Worm (Caenorhabditis elegans) whole organism, early embryonic: ENCODE results near the gene clec-2.
"Not testable (repeated sequence)": the region's sequence is repeated elsewhere in the genome, so short reads cannot be mapped to it uniquely, and the experiment has no call there.

Experiments used
- B0310.2 ChIP-seq: sonication (generic microtip); optimal IDR thresholded peaks from 2 replicates; lab custom pipeline; 2016; ENCODE audit warnings: mild to moderate bottlenecking, missing genetic modification characterization, missing compliant biosample characterization
- F13C5.2 ChIP-seq: sonication (generic microtip); optimal IDR thresholded peaks from 2 replicates; lab custom pipeline; 2017; ENCODE audit warnings: mild to moderate bottlenecking, missing genetic modification characterization, inconsistent platforms, missing compliant biosample characterization
- aly-1 ChIP-seq: sonication (generic microtip); optimal IDR thresholded peaks from 2 replicates; lab custom pipeline; 2016; ENCODE audit warnings: missing genetic modification characterization, missing compliant biosample characterization
- ama-1 ChIP-seq: fragments of 150-350 bp; optimal IDR thresholded peaks from 2 replicates; lab custom pipeline; 2014
- ceh-13 ChIP-seq: fragments of 200-800 bp; sonication (Bioruptor generic); optimal IDR thresholded peaks from 2 replicates; lab custom pipeline; 2018; ENCODE audit warnings: mild to moderate bottlenecking, missing genetic modification characterization, missing compliant biosample characterization
- ceh-36 ChIP-seq: sonication (generic microtip); optimal IDR thresholded peaks from 2 replicates; lab custom pipeline; 2016; ENCODE audit warnings: missing genetic modification characterization, inconsistent platforms, missing compliant biosample characterization
- ets-7 ChIP-seq: sonication (generic microtip); optimal IDR thresholded peaks from 2 replicates; lab custom pipeline; 2016; ENCODE audit warnings: missing genotype, missing genetic modification characterization, missing compliant biosample characterization
- flt-1 ChIP-seq: fragments of 200-800 bp; sonication (Bioruptor generic); IDR thresholded peaks from 2 replicates; pipeline ENCODE4 v1.3.6; 2022; ENCODE audit warnings: missing genetic modification characterization, missing compliant biosample characterization
- hmbx-1 ChIP-seq: sonication (generic microtip); optimal IDR thresholded peaks from 2 replicates; lab custom pipeline; 2016; ENCODE audit warnings: mild to moderate bottlenecking, missing genetic modification characterization, missing compliant biosample characterization
- hmg-4 ChIP-seq: fragments of 200-800 bp; sonication (Bioruptor generic); optimal IDR thresholded peaks from 2 replicates; lab custom pipeline; 2018; ENCODE audit warnings: mild to moderate bottlenecking, missing genetic modification characterization, missing compliant biosample characterization
- hnd-1 ChIP-seq: sonication (generic microtip); optimal IDR thresholded peaks from 2 replicates; lab custom pipeline; 2016; ENCODE audit warnings: missing genetic modification characterization, missing compliant biosample characterization
- pes-1 ChIP-seq: fragments of 200-800 bp; sonication (Bioruptor generic); IDR thresholded peaks from 2 replicates; pipeline ENCODE4 v1.3.6; 2022; ENCODE audit warnings: missing genetic modification reagents, missing genetic modification characterization, missing compliant biosample characterization
- scrt-1 ChIP-seq: fragments of 200-800 bp; sonication (Bioruptor generic); IDR thresholded peaks from 2 replicates; pipeline ENCODE4 v1.3.6; 2022; ENCODE audit warnings: missing genetic modification characterization, missing compliant biosample characterization
- sea-1 ChIP-seq: fragments of 200-800 bp; sonication (Bioruptor generic); conservative IDR thresholded peaks from 2 replicates; pipeline ENCODE4 v1.3.6; 2022; ENCODE audit warnings: missing genetic modification characterization, missing compliant biosample characterization
- tbx-11 ChIP-seq: fragments of 200-800 bp; sonication (Bioruptor generic); IDR thresholded peaks from 2 replicates; pipeline ENCODE4 v1.3.6; 2022; ENCODE audit warnings: missing genetic modification characterization, missing compliant biosample characterization
- tbx-37 ChIP-seq: fragments of 200-800 bp; sonication (Bioruptor generic); conservative IDR thresholded peaks from 2 replicates; pipeline ENCODE4 v1.3.6; 2022; ENCODE audit warnings: missing genetic modification reagents, missing genetic modification characterization, missing compliant biosample characterization
- tra-4 ChIP-seq: sonication (generic microtip); optimal IDR thresholded peaks from 2 replicates; lab custom pipeline; 2017; ENCODE audit warnings: missing genetic modification characterization, missing compliant biosample characterization

clec-2 gene

DNA sequence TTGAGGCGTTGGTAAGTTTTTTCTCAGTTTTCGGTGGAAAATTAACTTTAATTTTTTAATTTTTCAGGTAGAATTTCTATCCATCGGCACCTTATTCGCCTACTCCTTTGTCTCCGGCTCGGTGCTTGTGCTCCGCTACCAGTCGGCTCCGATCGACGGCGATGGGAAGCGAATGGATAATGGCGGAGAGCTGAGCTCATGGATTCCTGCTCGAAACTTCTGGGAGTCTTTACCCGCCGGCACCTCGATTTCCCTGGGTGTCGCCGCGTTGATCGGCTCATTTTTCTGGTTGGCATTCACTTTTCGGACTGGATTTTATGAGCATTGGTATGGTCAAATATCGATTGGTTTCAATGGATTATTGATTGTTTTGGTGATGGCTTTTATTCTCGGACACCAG lies 11.7 kb upstream of the clec-2 start:
- TF ChIP-seq tbx-11 (GFP tag; lab: Robert Waterston, UW) (no peak), flt-1 (no peak), hnd-1 (no peak), ceh-36 (tag; lab: Kevin White, UChicago) (no peak), tra-4 (no peak), aly-1 (tag; lab: Kevin White, UChicago) (no peak), ceh-13 (no peak), hmg-4 (no peak), hmbx-1 (tag; lab: Kevin White, UChicago) (no peak), pes-1 (no peak)

DNA sequence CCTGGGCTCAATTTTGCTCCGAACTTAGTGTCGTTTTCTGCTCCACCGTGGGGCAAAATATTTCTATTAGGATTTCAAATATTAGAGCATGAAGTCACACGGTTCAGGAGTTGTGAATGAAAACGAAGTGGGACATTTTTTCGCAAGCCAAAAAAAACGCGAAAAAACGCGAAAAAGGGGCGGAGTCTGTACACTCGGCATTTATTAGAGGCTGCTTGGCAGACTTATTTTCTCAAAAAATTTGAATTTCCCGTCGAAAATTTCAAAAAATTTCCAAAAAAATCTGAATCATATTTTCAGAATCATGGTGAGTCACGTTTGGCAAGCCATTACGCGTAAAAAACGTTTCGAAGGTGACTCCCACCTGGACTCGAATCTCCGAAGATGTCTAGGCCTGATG lies 9.2 kb upstream of the clec-2 start, which contains the start of gene B0454.6:
B0454.6 (plus strand) TSS at position 301 of the 400 bp plus-strand sequence.
- TF ChIP-seq ceh-36 (tag; lab: Kevin White, UChicago); hmg-4; hmbx-1 (tag; lab: Kevin White, UChicago): not testable (repeated sequence)

DNA sequence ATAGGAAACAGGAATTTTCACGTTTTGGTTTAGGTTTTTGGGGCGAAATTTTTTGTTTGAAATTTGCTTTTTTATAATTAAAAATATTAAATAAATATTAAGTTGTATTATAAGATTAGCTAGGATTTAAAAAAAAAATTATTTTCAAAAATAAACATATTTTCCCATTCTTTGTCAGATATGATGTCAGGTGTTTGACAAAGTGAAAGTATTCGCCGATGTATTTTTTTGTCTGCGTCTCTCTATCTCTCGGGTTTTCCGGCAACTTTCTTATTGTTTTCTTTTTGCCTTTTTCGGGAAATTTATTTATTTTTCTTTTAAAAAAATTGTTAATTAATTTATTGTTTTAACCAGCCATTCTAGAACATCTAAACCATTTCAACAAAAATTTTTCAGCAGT lies 7.2 kb upstream of the clec-2 start:
- TF ChIP-seq scrt-1 (GFP tag; lab: Robert Waterston, UW) (no peak), hmbx-1 (tag; lab: Kevin White, UChicago) (no peak), ets-7 (tag; lab: Kevin White, UChicago) (no peak), B0310.2 (no peak), tra-4 (no peak), hmg-4 (no peak), hnd-1 (no peak), ceh-36 (tag; lab: Kevin White, UChicago) (no peak), flt-1 (no peak), sea-1 (GFP tag; lab: Robert Waterston, UW) (no peak), ama-1 (lab: Kevin White, UChicago) (no peak), F13C5.2 (tag; lab: Kevin White, UChicago) (no peak), pes-1 (no peak), tbx-11 (GFP tag; lab: Robert Waterston, UW) (no peak), aly-1 (tag; lab: Kevin White, UChicago) (no peak), ceh-13 (no peak), tbx-37 (GFP tag; lab: Robert Waterston, UW) (no peak)

DNA sequence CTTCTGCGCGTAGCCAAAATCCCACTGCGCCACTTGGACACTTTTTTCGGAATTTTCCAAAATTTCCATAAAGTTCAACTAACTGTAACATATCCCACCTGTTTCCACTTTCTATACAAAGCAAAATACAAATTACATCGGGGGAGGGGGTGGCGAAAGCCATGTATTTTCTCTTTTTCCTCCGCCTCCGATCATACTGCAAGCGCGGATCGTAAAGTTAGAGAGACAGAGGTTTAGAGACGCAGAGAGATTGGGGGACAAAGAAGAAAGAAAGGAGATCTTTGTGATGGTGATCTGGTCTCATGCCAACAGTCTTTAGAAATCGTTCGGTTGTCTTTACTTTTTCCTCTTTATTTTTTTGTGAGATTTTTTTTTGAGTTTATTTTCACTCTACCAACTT lies 5.0 kb upstream of the clec-2 start:
- TF ChIP-seq hnd-1: no peak
- no peak for TF ChIP-seq scrt-1 (GFP tag; lab: Robert Waterston, UW)
- TF ChIP-seq tbx-37 (GFP tag; lab: Robert Waterston, UW): no peak
- TF ChIP-seq hmbx-1 (tag; lab: Kevin White, UChicago): no peak
- TF ChIP-seq sea-1 (GFP tag; lab: Robert Waterston, UW): no peak
- TF ChIP-seq aly-1 (tag; lab: Kevin White, UChicago): no peak
- no peak for TF ChIP-seq ceh-36 (tag; lab: Kevin White, UChicago)
- no peak for TF ChIP-seq F13C5.2 (tag; lab: Kevin White, UChicago)
- TF ChIP-seq B0310.2: no peak
- TF ChIP-seq ceh-13: no peak
- no peak for TF ChIP-seq pes-1
- no peak for TF ChIP-seq hmg-4
- TF ChIP-seq flt-1: no peak
- no peak for TF ChIP-seq tbx-11 (GFP tag; lab: Robert Waterston, UW)
- no peak for TF ChIP-seq ets-7 (tag; lab: Kevin White, UChicago)
- no peak for TF ChIP-seq tra-4
- TF ChIP-seq ama-1 (lab: Kevin White, UChicago): no peak

DNA sequence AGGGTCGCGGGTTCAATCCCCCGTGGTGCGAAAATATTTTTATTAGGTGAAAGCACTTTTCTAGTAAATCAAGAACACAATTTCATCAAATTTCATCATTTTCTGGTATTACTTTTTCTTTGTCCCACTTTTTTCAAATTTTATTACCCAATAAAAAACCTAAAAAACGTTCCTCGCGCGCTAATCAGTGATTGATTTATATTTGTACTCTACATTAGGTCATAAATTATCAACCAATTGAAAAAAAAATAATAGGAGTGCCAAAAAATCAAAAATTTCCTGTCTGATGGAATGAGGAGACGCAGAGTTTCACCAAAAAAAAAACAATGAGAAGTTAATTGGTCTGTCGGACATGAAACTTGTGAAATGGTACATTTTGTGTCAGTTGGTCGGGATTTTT lies 1.4 kb upstream of the clec-2 start:
- TF ChIP-seq tbx-37 (GFP tag; lab: Robert Waterston, UW) (no peak), tra-4 (no peak), hnd-1 (no peak), ceh-36 (tag; lab: Kevin White, UChicago) (no peak), hmg-4 (no peak), aly-1 (tag; lab: Kevin White, UChicago) (no peak), hmbx-1 (tag; lab: Kevin White, UChicago) (no peak), F13C5.2 (tag; lab: Kevin White, UChicago) (no peak), sea-1 (GFP tag; lab: Robert Waterston, UW) (no peak), scrt-1 (GFP tag; lab: Robert Waterston, UW) (no peak), B0310.2 (no peak)

DNA sequence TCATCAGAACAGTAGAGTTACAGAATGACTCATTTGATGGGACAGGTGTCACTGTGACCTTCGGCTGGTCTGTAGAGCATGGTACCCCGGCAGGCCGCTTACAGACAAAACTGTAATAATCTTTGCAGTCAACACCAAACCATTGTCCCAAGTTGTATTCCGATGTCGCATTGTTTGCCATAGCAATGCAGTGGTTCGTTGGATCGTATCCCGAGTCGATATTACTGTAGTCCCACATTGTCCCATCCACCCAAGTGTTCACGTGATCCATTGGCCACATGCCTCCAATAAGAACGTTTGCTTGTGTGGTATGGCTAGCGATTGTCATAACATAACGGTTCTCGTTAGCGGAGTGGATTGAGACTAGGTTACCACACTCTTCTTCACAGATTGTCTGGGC lies 2.3 kb downstream of the clec-2 start:
- TF ChIP-seq tbx-37 (GFP tag; lab: Robert Waterston, UW) (no peak), flt-1 (no peak), hnd-1 (no peak), pes-1 (no peak), B0310.2 (no peak), sea-1 (GFP tag; lab: Robert Waterston, UW) (no peak), scrt-1 (GFP tag; lab: Robert Waterston, UW) (no peak), hmg-4 (no peak), aly-1 (tag; lab: Kevin White, UChicago) (no peak), ama-1 (lab: Kevin White, UChicago) (no peak), ceh-36 (tag; lab: Kevin White, UChicago) (no peak), tbx-11 (GFP tag; lab: Robert Waterston, UW) (no peak), F13C5.2 (tag; lab: Kevin White, UChicago) (no peak)

DNA sequence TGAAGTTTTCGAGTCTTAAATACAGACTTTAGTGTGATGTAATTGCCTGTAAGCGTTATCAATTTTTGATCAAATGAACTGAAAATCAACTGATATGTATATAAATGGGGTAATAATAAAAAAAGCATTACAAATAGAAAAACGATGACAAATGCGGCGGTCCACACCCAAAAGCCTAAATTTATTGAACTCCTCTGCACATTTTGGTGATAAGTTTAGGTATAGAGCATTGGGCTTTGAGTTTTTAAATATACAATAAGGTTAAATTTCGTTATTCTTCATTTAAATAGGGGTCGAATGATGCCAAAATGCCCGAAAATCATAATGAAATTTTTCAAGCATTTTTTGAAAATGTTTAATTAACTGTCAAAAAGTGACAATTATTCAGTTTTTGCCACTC lies 3.4 kb downstream of the clec-2 start, which contains the start of gene clec-3:
clec-3 (minus strand) TSS at position 101 of the 400 bp plus-strand sequence.
- TF ChIP-seq hnd-1 (no peak), aly-1 (tag; lab: Kevin White, UChicago) (no peak), flt-1 (no peak), ama-1 (lab: Kevin White, UChicago) (no peak), tra-4 (no peak), hmbx-1 (tag; lab: Kevin White, UChicago) (no peak), ceh-36 (tag; lab: Kevin White, UChicago) (no peak), ceh-13 (no peak), B0310.2 (no peak), ets-7 (tag; lab: Kevin White, UChicago) (no peak), tbx-11 (GFP tag; lab: Robert Waterston, UW) (no peak)
